Worm (Caenorhabditis elegans): ENCODE data around the gene Y49F6B.12.

Gene Y49F6B.12

DNA sequence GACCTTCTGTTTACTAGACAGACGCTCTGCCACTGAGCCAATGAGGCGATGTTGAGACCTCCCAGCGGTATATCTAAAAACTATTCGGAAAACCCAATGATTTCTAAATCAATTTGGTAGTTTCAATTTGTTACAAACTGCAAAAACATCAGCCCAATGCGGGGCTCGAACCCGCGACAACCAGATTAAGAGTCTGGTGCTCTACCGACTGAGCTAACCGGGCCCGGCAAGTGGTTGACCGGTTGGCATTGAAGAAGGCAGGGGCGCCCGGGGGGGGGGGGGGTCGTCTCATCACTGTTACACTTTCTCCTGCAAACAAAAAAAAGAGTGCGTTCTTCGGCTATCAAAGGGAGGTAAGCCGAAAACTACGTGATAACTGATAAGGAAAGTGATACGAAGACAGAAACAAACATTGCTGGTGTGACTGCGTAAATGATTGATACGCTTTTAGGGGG lies 32.9 kb downstream of the Y49F6B.12 start (continued):
- TF ChIP-seq pqm-1 (tag; optimal IDR thresholded peaks at IDR 0.05): peak; percentile 67
- no peak for TF ChIP-seq ZK546.5 (tag; optimal IDR thresholded peaks at IDR 0.05)
- peak; percentile 84; the same call in 1 of the 2 replicates for TF ChIP-seq Y105C5A.15 (GFP tag; IDR thresholded peaks at IDR 0.05)
- no peak for TF ChIP-seq ZK337.2 (GFP tag; IDR thresholded peaks at IDR 0.05)

DNA sequence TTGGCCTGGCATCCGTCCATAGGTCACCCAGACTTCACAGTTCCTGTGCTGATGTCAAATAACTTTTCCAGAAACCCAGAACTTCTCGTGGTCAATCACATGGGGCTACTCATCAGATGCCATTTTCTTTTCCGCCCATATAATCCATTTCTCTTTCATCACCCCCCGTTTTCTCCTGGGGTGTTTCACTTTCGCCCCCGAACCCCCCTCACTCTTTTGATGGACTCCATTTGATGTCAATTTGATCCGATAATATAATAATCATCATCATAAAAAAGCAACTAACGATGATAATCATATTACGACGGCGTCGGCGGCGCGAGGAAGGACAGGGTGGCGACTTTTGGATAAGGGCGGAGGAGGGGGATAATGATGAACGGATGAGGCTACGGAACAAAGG lies 33.9 kb downstream of the Y49F6B.12 start:
- no peak for TF ChIP-seq madf-5 (GFP tag; IDR thresholded peaks at IDR 0.05)
- no peak for TF ChIP-seq gei-8 (GFP tag; optimal IDR thresholded peaks at IDR 0.05)
- TF ChIP-seq hlh-11 (tag; optimal IDR thresholded peaks at IDR 0.05): peak; percentile 2
- TF ChIP-seq nhr-10 (tag; optimal IDR thresholded peaks at IDR 0.05): no peak
- no peak for TF ChIP-seq snpc-4 (tag; optimal IDR thresholded peaks at IDR 0.05)
- TF ChIP-seq hif-1 (tag; optimal IDR thresholded peaks at IDR 0.05): no peak
- TF ChIP-seq T20F7.1 (GFP tag; optimal IDR thresholded peaks at IDR 0.05): no peak

DNA sequence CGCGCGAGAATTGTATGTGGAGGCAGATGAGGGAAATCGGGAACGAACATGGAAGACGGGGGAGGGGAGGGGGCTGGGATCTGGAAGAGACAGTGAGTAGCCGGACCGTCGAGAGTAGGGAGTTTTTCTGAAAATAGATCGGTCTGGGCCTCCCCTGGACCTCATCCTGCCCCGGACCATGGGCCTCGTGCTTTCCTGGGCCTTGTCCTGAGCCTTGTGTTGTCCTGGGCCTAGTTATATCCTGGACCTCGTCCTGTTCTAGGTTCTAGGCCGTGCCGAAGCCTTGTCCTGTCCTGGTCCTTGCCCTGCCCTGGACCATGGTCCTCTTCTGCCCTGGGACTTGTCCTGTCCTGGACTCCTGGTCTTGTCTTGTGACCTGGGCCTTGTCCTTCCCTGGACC lies 34.8 kb downstream of the Y49F6B.12 start:
- TF ChIP-seq fos-1 (tag; optimal IDR thresholded peaks at IDR 0.05) (no peak), tag-97 (GFP tag; IDR thresholded peaks at IDR 0.05) (no peak), Y105C5A.15 (GFP tag; IDR thresholded peaks at IDR 0.05) (no peak), set-16 (GFP tag; IDR thresholded peaks at IDR 0.05) (peak; percentile 77), snpc-1.2 (GFP tag; IDR thresholded peaks at IDR 0.05) (no peak), tra-1 (GFP tag; IDR thresholded peaks at IDR 0.05) (no peak), ceh-44 (GFP tag; IDR thresholded peaks at IDR 0.05) (no peak)

DNA sequence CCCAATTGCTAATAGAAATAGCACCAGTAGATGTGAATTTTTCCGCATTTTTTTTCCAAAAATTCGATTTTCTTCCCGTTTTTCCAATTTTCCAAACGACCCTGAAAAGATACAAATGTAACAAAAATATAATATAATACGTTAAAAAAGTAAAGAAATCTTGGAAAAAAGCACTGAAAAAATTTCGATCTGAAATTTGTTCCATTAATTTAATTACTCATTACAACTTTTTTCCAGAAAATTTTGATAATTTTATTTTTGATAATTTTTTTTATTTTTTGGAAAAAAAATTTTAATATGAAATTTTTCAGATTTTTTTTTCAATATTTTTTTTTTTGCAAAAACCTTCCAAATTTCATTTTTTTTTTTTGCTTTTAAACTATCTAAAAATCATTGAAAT lies 35.8 kb downstream of the Y49F6B.12 start, which contains the start of gene skpo-2:
Gene skpo-2, minus strand, starts transcription at position 101 of the 400 bp plus-strand sequence.
- TF ChIP-seq snpc-1.2 (GFP tag; IDR thresholded peaks at IDR 0.05) (no peak), nhr-10 (tag; optimal IDR thresholded peaks at IDR 0.05) (no peak), skn-1 (tag; optimal IDR thresholded peaks at IDR 0.05) (no peak), mdt-29 (GFP tag; IDR thresholded peaks at IDR 0.05) (no peak), set-16 (GFP tag; IDR thresholded peaks at IDR 0.05) (no peak), ces-1 (GFP tag; optimal IDR thresholded peaks at IDR 0.05) (no peak), rbr-2 (tag; optimal IDR thresholded peaks at IDR 0.05) (no peak), dpl-1 (GFP tag; optimal IDR thresholded peaks at IDR 0.05) (no peak)

DNA sequence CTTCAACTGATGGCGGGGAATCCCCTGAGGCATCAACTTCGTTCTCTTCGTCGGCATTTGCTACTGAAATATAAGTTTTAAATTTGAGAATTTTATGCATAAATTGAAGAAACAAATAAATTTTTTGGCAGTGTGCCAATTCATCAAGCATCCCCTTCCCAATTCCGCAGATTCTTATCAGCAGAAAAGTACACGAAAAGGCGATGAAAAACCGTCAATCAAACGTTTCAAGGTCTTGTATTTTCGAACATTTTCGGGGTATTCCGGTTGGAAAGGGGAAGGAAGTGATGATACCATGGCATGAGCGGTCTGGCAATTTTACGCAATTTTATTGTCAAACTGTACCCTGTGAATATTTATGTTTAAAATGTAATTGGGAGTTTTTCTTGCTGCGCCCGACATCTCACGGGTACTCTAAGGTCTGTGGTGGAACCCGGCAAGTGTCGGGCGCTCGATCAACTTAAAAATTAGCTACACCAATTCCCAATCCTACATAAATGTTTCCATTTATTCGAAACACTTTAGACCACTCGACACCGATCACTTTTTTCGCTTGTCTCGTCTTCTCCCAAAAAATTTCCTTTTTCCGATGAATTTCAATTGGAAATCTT lies 37.2 kb downstream of the Y49F6B.12 start:
- TF ChIP-seq unc-62 (GFP tag; optimal IDR thresholded peaks at IDR 0.05 in 1 of 2): peak in 1 of 2 experiments; percentile 30
- no peak for TF ChIP-seq unc-62 (tag; optimal IDR thresholded peaks at IDR 0.05)
- no peak for TF ChIP-seq unc-39 (tag; optimal IDR thresholded peaks at IDR 0.05)
- no peak for TF ChIP-seq dmd-9 (GFP tag; IDR thresholded peaks at IDR 0.05)
- no peak for TF ChIP-seq zip-2 (tag; optimal IDR thresholded peaks at IDR 0.05)
- TF ChIP-seq nhr-25 (tag; optimal IDR thresholded peaks at IDR 0.05; ENCODE audit: borderline replicate concordance, insufficient read depth): peak; percentile 16
- TF ChIP-seq nhr-28 (tag; optimal IDR thresholded peaks at IDR 0.05): peak; percentile 34
- TF ChIP-seq snpc-4 (tag; optimal IDR thresholded peaks at IDR 0.05): peak; percentile 16
- TF ChIP-seq hif-1 (tag; optimal IDR thresholded peaks at IDR 0.05): no peak
- TF ChIP-seq dmd-6 (GFP tag; IDR thresholded peaks at IDR 0.05): peak; percentile 55

DNA sequence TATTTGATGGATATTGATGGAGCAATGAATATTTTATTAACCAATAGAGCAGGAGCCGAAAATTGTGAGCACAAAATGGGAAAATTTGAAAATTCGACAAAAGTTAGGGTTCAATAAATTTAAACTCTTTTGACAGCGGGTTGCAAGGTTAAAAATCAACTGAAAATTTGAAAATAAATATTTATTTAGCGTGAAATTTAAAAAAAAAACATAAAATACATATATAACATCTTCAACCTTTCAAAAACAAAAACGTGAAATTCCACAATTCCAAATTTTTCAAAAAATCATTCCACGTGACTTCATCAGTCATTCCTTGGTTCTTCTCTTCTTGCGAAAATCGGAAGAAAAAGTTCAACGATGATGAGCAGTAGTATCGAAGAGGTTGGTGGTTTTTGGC lies 42.8 kb downstream of the Y49F6B.12 start, which contains the start of gene C16C8.18:
Gene C16C8.18, plus strand, starts transcription at position 301 of the 400 bp plus-strand sequence.
- TF ChIP-seq lin-38 (GFP tag; IDR thresholded peaks at IDR 0.05): no peak
- no peak for TF ChIP-seq ceh-62 (tag; optimal IDR thresholded peaks at IDR 0.05)
- no peak for TF ChIP-seq nhr-41 (GFP tag; IDR thresholded peaks at IDR 0.05)
- no peak for TF ChIP-seq hif-1 (tag; optimal IDR thresholded peaks at IDR 0.05)
- TF ChIP-seq dpl-1 (GFP tag; optimal IDR thresholded peaks at IDR 0.05): no peak
- TF ChIP-seq unc-62 (GFP tag; optimal IDR thresholded peaks at IDR 0.05 in 1 of 2): no peak
- no peak for TF ChIP-seq unc-62 (tag; optimal IDR thresholded peaks at IDR 0.05)
- TF ChIP-seq Y48G9A.11 (GFP tag; IDR thresholded peaks at IDR 0.05): no peak
- no peak for TF ChIP-seq R02D3.7 (tag; optimal IDR thresholded peaks at IDR 0.05)

Measured in whole organism, L4 larva.